Fruit fly (Drosophila melanogaster) Kc167 (cell line): Measurements from ENCODE around the gene CG32036.

Experiments
- Myc ChIP-seq: fragments of >200 bp; optimal IDR thresholded peaks from 2 replicates; lab custom pipeline; 2017; ENCODE audit warnings: missing external identifiers
- Sin3A ChIP-seq: fragments of >200 bp; optimal IDR thresholded peaks from 2 replicates; lab custom pipeline; 2018; ENCODE audit warnings: missing external identifiers
- h ChIP-seq: fragments of >200 bp; optimal IDR thresholded peaks from 3 replicates; lab custom pipeline; 2018; ENCODE audit warnings: missing external identifiers
- insv ChIP-seq: fragments of >200 bp; optimal IDR thresholded peaks from 3 replicates; lab custom pipeline; 2018; ENCODE audit warnings: missing external identifiers
- psq ChIP-seq: fragments of >200 bp; optimal IDR thresholded peaks from 2 replicates; lab custom pipeline; 2017; ENCODE audit warnings: missing external identifiers
- ttk ChIP-seq: sonication (Bioruptor generic); optimal IDR thresholded peaks from 2 replicates; lab custom pipeline; 2017; ENCODE audit warnings: missing external identifiers

dm6 chr3L:9462794-9463193 is 26.2 kb downstream of the CG32036 start:
- TF ChIP-seq psq (lab: Kevin White, UChicago) (no peak), insv (lab: Kevin White, UChicago) (no peak), h (lab: Kevin White, UChicago) (no peak), ttk (lab: Kevin White, UChicago) (no peak), Myc (lab: Kevin White, UChicago) (no peak), Sin3A (lab: Kevin White, UChicago) (no peak)
